Fruit fly (Drosophila melanogaster): ENCODE measurements around the gene CG13607.

The CG13607 gene

DNA sequence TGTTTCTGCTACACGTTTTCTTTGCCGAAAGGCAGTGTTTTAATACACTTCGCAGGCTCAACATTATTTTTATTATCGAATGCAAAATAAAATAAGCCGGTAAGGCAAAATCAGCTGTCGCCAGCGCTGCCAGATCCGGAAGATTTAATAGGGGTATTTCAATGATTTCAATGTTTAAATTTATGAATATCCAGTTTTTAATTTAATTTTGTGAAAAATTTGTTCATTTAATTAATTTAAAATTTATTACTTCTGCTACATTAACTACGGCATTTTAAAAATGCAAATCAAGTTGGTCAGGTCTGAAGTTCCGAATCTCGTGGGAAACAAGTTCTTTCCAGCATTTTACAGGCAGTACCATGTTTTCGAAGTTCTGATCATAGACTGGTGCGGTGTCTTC lies 32.7 kb upstream of the CG13607 start, which contains the start of gene Slimp (continued):
- 0 out of 3 replicates have a peak, but pooled peaks have one; percentile 17 for TF ChIP-seq knrl (GFP tag; IDR thresholded peaks at IDR 0.05; ENCODE audit: partially characterized antibody)
- peak; percentile 5 for TF ChIP-seq CG12155 (GFP tag; optimal IDR thresholded peaks at IDR 0.05)
- peak; percentile 1 for TF ChIP-seq CG13424 (tag; optimal IDR thresholded peaks at IDR 0.05)
- no peak for TF ChIP-seq luna (GFP tag; optimal IDR thresholded peaks at IDR 0.05)
- TF ChIP-seq CG4820 (GFP tag; optimal IDR thresholded peaks at IDR 0.05), result no peak
- peak; percentile 82 for TF ChIP-seq sens (GFP tag)
- peak; percentile 5; the same call in 1 of the 2 replicates for TF ChIP-seq CG3847 (GFP tag; IDR thresholded peaks at IDR 0.05)
- TF ChIP-seq CG30403 (GFP tag; optimal IDR thresholded peaks at IDR 0.05), result peak; percentile 26
- TF ChIP-seq dpn (GFP tag; optimal IDR thresholded peaks at IDR 0.05), result peak in 1 of 2 experiments; percentile 22
- TF ChIP-seq CG2116 (GFP tag; optimal IDR thresholded peaks at IDR 0.05), result peak; percentile 18
- peak; percentile 6 for TF ChIP-seq CG7839 (tag; optimal IDR thresholded peaks at IDR 0.05)
- no peak for TF ChIP-seq gsb-n (tag; optimal IDR thresholded peaks at IDR 0.05)
- TF ChIP-seq CG12659 (GFP tag; optimal IDR thresholded peaks at IDR 0.05), result peak; percentile 14
- TF ChIP-seq CG10209 (GFP tag; optimal IDR thresholded peaks at IDR 0.05), result no peak
- TF ChIP-seq CG17829 (tag; optimal IDR thresholded peaks at IDR 0.05), result peak; percentile 13
- TF ChIP-seq Meics (GFP tag; optimal IDR thresholded peaks at IDR 0.05), result peak; percentile 17
- peak; percentile 11 for TF ChIP-seq CG4617 (GFP tag; optimal IDR thresholded peaks at IDR 0.05; ENCODE audit: borderline replicate concordance)
- TF ChIP-seq zf30C (GFP tag; optimal IDR thresholded peaks at IDR 0.05), result no peak
- no peak for TF ChIP-seq CG7372 (GFP tag; IDR thresholded peaks at IDR 0.05)
- no peak for TF ChIP-seq CG42726 (GFP tag; IDR thresholded peaks at IDR 0.05; ENCODE audit: partially characterized antibody)
- TF ChIP-seq CG10267 (tag; optimal IDR thresholded peaks at IDR 0.05), result peak; percentile 21

DNA sequence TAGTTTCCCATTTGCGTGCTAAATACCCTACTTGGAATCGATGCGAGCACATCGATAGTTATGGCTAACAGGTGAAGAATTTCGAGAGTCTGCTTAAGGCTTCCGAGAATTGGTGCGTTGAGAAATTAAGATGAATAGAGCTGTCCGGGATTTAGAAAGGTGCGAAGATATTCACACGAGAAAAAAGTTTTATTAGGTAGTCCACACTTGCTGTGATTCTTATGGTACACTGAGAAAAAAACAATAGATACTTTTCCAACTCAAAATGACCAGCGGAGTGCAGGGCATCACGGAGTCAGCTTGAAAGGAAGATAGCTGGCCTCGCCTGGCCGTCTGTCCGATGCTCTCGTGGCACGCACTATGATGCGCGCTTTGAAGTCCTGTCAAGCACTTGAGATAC lies 28.4 kb upstream of the CG13607 start:
- TF ChIP-seq dmrt11E (tag; optimal IDR thresholded peaks at IDR 0.05) (no peak), bsh (GFP tag; optimal IDR thresholded peaks at IDR 0.05) (peak in 1 of 2 experiments; percentile 86), CG10274 (GFP tag; optimal IDR thresholded peaks at IDR 0.05) (peak; percentile 58), chif (GFP tag; optimal IDR thresholded peaks at IDR 0.05) (no peak), CG11398 (GFP tag; optimal IDR thresholded peaks at IDR 0.05) (no peak), org-1 (GFP tag; optimal IDR thresholded peaks at IDR 0.05) (no peak), Med (GFP tag) (peak; percentile 7)

DNA sequence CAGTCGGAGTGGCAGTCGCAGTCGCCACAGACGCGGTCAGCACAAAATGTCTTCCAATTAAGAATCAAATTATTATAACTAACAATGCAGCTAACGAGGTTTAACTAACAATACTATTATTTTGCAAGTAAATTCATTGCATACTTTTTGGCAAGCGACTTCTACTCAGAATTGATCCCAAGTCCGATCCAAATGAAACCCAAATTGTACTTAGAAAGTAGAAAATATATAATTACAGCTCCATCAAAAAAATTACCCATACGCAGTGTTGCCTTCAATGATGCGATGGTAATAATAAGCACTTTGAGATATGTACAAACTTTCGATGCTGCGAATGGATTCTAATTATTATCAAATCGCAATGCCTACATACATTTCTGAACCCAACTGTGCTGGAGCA lies 27.7 kb upstream of the CG13607 start:
- TF ChIP-seq Drgx (GFP tag; IDR thresholded peaks at IDR 0.05), result peak; percentile 31; the same call in 1 of the 2 replicates
- TF ChIP-seq unc-4 (GFP tag; IDR thresholded peaks at IDR 0.05; ENCODE audit: partially characterized antibody), result no peak
- peak in 1 of 2 experiments; percentile 48 for TF ChIP-seq bsh (GFP tag; optimal IDR thresholded peaks at IDR 0.05)

DNA sequence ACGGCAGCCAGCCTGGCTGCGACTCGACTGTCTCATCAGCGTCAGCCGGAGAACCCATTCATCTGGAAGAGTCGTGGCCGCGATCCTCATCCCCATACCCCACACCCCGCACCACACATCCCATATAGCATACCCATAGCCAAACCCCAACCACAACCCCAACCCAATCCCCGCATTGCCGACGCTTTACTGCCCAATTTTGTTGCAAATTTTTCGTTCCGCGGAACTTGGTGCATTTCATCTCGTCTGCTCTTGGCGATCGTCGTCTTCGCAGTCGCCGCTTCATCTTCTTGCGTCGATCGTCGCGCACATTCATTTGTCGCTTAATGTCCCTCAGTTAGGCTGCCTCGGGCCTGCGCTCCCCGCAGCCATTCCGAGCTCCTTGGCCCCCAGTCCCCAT lies 27.2 kb upstream of the CG13607 start:
- TF ChIP-seq CG18476 (GFP tag; optimal IDR thresholded peaks at IDR 0.05) (no peak), Ets65A (GFP tag) (peak; percentile 57), Dp (GFP tag; optimal IDR thresholded peaks at IDR 0.05) (no peak)

DNA sequence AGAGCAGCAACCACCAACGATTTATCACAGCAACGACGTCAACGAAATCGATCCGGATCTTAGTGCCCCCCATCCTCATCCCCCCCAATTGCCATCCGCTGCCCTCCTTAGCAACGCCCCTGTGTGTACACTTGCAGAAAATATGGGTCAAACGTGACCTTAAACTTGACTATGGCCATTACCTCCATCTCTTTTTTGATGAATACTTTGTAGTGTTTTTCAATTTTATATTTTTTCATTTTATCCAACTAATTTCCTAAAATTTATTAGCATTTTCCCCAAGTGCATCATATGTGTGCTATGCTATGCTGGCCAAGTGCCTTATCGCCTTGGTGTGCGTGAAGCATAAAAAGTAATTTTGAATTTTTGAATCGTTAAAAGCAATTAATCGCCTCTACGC lies 26.8 kb upstream of the CG13607 start:
- TF ChIP-seq CG33557 (GFP tag; optimal IDR thresholded peaks at IDR 0.05), result no peak
- TF ChIP-seq YL-1 (GFP tag; optimal IDR thresholded peaks at IDR 0.05), result no peak
- TF ChIP-seq bsh (GFP tag; optimal IDR thresholded peaks at IDR 0.05), result peak; percentile 30 to 58
- peak; percentile 32; the same call in 1 of the 2 replicates for TF ChIP-seq HLH3B (GFP tag; IDR thresholded peaks at IDR 0.05)
- no peak for TF ChIP-seq sens-2 (GFP tag; IDR thresholded peaks at IDR 0.05)
- no peak for TF ChIP-seq amos (GFP tag; IDR thresholded peaks at IDR 0.05; ENCODE audit: partially characterized antibody)
- no peak for TF ChIP-seq CG2202 (tag; optimal IDR thresholded peaks at IDR 0.05)
- TF ChIP-seq CG15011 (GFP tag; optimal IDR thresholded peaks at IDR 0.05), result no peak
- peak; percentile 68 for TF ChIP-seq vvl (GFP tag; IDR thresholded peaks at IDR 0.05)
- TF ChIP-seq Blimp-1 (GFP tag; optimal IDR thresholded peaks at IDR 0.05), result peak; percentile 57
- TF ChIP-seq Med (GFP tag), result peak; percentile 71
- peak; percentile 16 for TF ChIP-seq unpg (GFP tag; optimal IDR thresholded peaks at IDR 0.05)
- 0 out of 3 replicates have a peak, but pooled peaks have one; percentile 17 for TF ChIP-seq croc (GFP tag; conservative IDR thresholded peaks at IDR 0.05)
- no peak for TF ChIP-seq CG6765 (GFP tag; optimal IDR thresholded peaks at IDR 0.05)
